Worm (Caenorhabditis elegans) whole organism, L4 larva: Measurements from ENCODE around the gene bgnt-1.5.

Experiments used
- lin-15B ChIP-seq: fragments of 150-350 bp; sonication (generic microtip); optimal IDR thresholded peaks from 3 replicates; lab custom pipeline; 2014; ENCODE audit warnings: missing biosample characterization, missing genetic modification characterization
- nhr-76 ChIP-seq: fragments of 150-350 bp; optimal IDR thresholded peaks from 2 replicates; lab custom pipeline; 2014; ENCODE audit warnings: missing biosample characterization, missing genetic modification characterization
- snpc-4 ChIP-seq: fragments of 150-350 bp; optimal IDR thresholded peaks from 2 replicates; lab custom pipeline; 2014; ENCODE audit warnings: missing biosample characterization, missing genetic modification characterization
- unc-130 ChIP-seq: sonication (generic microtip); optimal IDR thresholded peaks from 2 replicates; lab custom pipeline; 2016; ENCODE audit warnings: missing genetic modification reagents, missing genetic modification characterization, missing compliant biosample characterization
- zag-1 ChIP-seq: fragments of 150-350 bp; optimal IDR thresholded peaks from 2 replicates; lab custom pipeline; 2014; ENCODE audit warnings: missing biosample characterization, missing genetic modification characterization
- zip-11 ChIP-seq: fragments of 200-800 bp; sonication (Bioruptor generic); IDR thresholded peaks from 2 replicates; pipeline ENCODE4 v1.3.6; 2022; ENCODE audit warnings: missing genetic modification characterization, missing compliant biosample characterization
- ztf-11 ChIP-seq: fragments of 150-350 bp; optimal IDR thresholded peaks from 2 replicates; lab custom pipeline; 2014; ENCODE audit warnings: missing biosample characterization, missing genetic modification characterization

DNA sequence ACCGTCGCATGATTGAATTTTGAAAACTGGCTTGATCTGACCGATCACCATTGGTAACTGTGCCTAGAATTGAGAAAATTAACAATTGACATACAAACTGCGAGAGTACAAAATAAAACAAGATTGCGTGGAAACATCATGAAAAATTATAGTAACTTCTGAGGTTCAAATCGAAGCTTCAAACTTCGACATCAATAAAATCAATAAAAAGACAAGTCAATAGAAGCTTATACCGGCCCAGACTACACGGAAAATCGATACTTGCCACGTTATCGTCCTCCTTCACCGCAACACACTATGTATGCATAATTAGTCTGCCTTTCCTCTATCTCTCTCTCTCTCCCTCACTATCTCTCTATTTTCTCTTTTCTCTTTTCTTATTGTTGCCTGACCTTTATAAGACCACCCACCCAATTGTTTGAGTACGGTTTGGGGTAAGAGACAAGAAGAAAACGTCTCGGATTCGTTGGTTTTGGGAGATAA lies 5.5 kb downstream of the bgnt-1.5 start, which contains the start of gene skr-21:
- TF ChIP-seq zag-1 (tag; lab: Kevin White, UChicago) (no peak), ztf-11 (tag; lab: Kevin White, UChicago) (no peak), snpc-4 (no peak), unc-130 (GFP tag; lab: Kevin White, UChicago) (no peak), zip-11 (GFP tag; lab: Robert Waterston, UW) (no peak), lin-15B (tag; lab: Kevin White, UChicago) (no peak), nhr-76 (no peak)
